Fruit fly (Drosophila melanogaster) whole organism, adult: ENCODE measurements around the gene Hers.
A peak's percentile ranks its signal among the peaks of the same experiment; 100 is the strongest.

ENCODE experiments used
- CG11617 ChIP-seq: fragments of 200-800 bp; sonication (Bioruptor generic); optimal IDR thresholded peaks from 2 replicates; lab custom pipeline; 2017; ENCODE audit warnings: mild to moderate bottlenecking, missing biosample characterization, missing genetic modification reagents, missing genetic modification characterization
- CG12768 ChIP-seq: fragments of 200-800 bp; sonication (Bioruptor generic); optimal IDR thresholded peaks from 2 replicates; lab custom pipeline; 2017; ENCODE audit warnings: missing biosample characterization, missing genetic modification characterization, mild to moderate bottlenecking, moderate library complexity, missing genetic modification reagents
- CG14711 ChIP-seq: fragments of 200-800 bp; sonication (Bioruptor generic); optimal IDR thresholded peaks from 2 replicates; lab custom pipeline; 2018; ENCODE audit warnings: missing biosample characterization, mild to moderate bottlenecking, missing genetic modification characterization, moderate library complexity
- CG1620 ChIP-seq: fragments of 200-800 bp; sonication (Bioruptor generic); optimal IDR thresholded peaks from 2 replicates; lab custom pipeline; 2016; ENCODE audit warnings: missing biosample characterization, missing genetic modification characterization
- CG33017 ChIP-seq: fragments of 200-800 bp; sonication (Bioruptor generic); optimal IDR thresholded peaks from 2 replicates; lab custom pipeline; 2018; ENCODE audit warnings: missing biosample characterization, mild to moderate bottlenecking, missing genetic modification characterization, moderate library complexity
- CG5204 ChIP-seq: fragments of 200-800 bp; sonication (Bioruptor generic); optimal IDR thresholded peaks from 2 replicates; lab custom pipeline; 2016; ENCODE audit warnings: missing biosample characterization, missing genetic modification characterization
- CG7045 ChIP-seq: fragments of 200-800 bp; sonication (Bioruptor generic); optimal IDR thresholded peaks from 2 replicates; lab custom pipeline; 2017; ENCODE audit warnings: missing biosample characterization, mild to moderate bottlenecking, missing genetic modification characterization
- CG7101 ChIP-seq: fragments of 200-800 bp; sonication (Bioruptor generic); optimal IDR thresholded peaks from 2 replicates; lab custom pipeline; 2018; ENCODE audit warnings: missing biosample characterization, mild to moderate bottlenecking, missing genetic modification characterization, moderate library complexity
- Clk ChIP-seq: fragments of 200-800 bp; sonication (Bioruptor generic); optimal IDR thresholded peaks from 2 replicates; lab custom pipeline; 2017; ENCODE audit warnings: missing biosample characterization, missing genetic modification characterization
- Crg-1 ChIP-seq: fragments of 200-800 bp; sonication (Bioruptor generic); optimal IDR thresholded peaks from 2 replicates; lab custom pipeline; 2016; ENCODE audit warnings: missing biosample characterization, missing genetic modification characterization
- Hr96 ChIP-seq: fragments of 200-800 bp; sonication (Bioruptor generic); optimal IDR thresholded peaks from 2 replicates; lab custom pipeline; 2016; ENCODE audit warnings: missing biosample characterization, missing genetic modification characterization
- Mnt ChIP-seq: fragments of 200-800 bp; sonication (Bioruptor generic); optimal IDR thresholded peaks from 2 replicates; lab custom pipeline; 2016; ENCODE audit warnings: missing biosample characterization, mild to moderate bottlenecking, missing genetic modification characterization
- bab1 ChIP-seq: fragments of 200-800 bp; sonication (Bioruptor generic); optimal IDR thresholded peaks from 3 replicates; lab custom pipeline; 2019; ENCODE audit warnings: missing biosample characterization, mild to moderate bottlenecking, missing genetic modification characterization, moderate library complexity
- cic ChIP-seq: fragments of 200-800 bp; sonication (Bioruptor generic); optimal IDR thresholded peaks from 2 replicates; lab custom pipeline; 2017; ENCODE audit warnings: missing biosample characterization, mild to moderate bottlenecking, missing genetic modification characterization, moderate library complexity
- cnc ChIP-seq, 2 experiments: fragments of >200 bp; optimal IDR thresholded peaks; 2 replicates each; lab custom pipeline; 2017
- kay ChIP-seq: fragments of 200-800 bp; sonication (Bioruptor generic); peaks from one replicate; lab custom pipeline; 2016; ENCODE audit warnings: missing biosample characterization, missing genetic modification characterization, borderline replicate concordance
- ovo ChIP-seq: fragments of 200-800 bp; sonication (Bioruptor generic); optimal IDR thresholded peaks from 2 replicates; lab custom pipeline; 2016; ENCODE audit warnings: missing biosample characterization, missing genetic modification characterization
- pad ChIP-seq: fragments of 200-800 bp; sonication (Bioruptor generic); optimal IDR thresholded peaks from 3 replicates; lab custom pipeline; 2017; ENCODE audit warnings: missing biosample characterization, missing genetic modification characterization, mild to moderate bottlenecking, moderate library complexity, missing genetic modification reagents
- tj ChIP-seq: fragments of 200-800 bp; sonication (Bioruptor generic); optimal IDR thresholded peaks from 3 replicates; lab custom pipeline; 2017; ENCODE audit warnings: missing biosample characterization, mild to moderate bottlenecking, missing genetic modification characterization, moderate library complexity
- toe ChIP-seq: fragments of 200-800 bp; sonication (Bioruptor generic); optimal IDR thresholded peaks from 2 replicates; lab custom pipeline; 2016; ENCODE audit warnings: missing biosample characterization, missing genetic modification characterization

Hers gene

dm6 chrX:19867007-19867406, 1.1 kb downstream of the Hers start:
- TF ChIP-seq CG5204 (GFP tag; lab: Kevin White, UChicago) = no peak
- TF ChIP-seq CG11617 (GFP tag; lab: Kevin White, UChicago) = no peak
- TF ChIP-seq tj (GFP tag; lab: Kevin White, UChicago) = no peak
- TF ChIP-seq bab1 (GFP tag; lab: Kevin White, UChicago) = no peak
- TF ChIP-seq cic (GFP tag; lab: Kevin White, UChicago) = no peak
- TF ChIP-seq cnc (optimal IDR thresholded peaks at IDR 0.05; lab: Kevin White, UChicago) = no peak
- no peak for TF ChIP-seq CG1620 (GFP tag; lab: Kevin White, UChicago)
- no peak for TF ChIP-seq kay
- no peak for TF ChIP-seq Hr96 (GFP tag; lab: Kevin White, UChicago)
- TF ChIP-seq ovo (GFP tag; lab: Kevin White, UChicago) = peak; percentile 83
- no peak for TF ChIP-seq CG7101 (tag; lab: Kevin White, UChicago)
- no peak for TF ChIP-seq Clk (GFP tag; lab: Kevin White, UChicago)
- TF ChIP-seq pad (GFP tag; lab: Kevin White, UChicago) = peak; percentile 84
- no peak for TF ChIP-seq Mnt (GFP tag; lab: Kevin White, UChicago)
- TF ChIP-seq CG7045 = no peak
- no peak for TF ChIP-seq CG33017 (tag; lab: Kevin White, UChicago)

dm6 chrX:19875059-19875458, 9.1 kb downstream of the Hers start:
- TF ChIP-seq CG33017 (tag; lab: Kevin White, UChicago) = peak; percentile 89
- peak; percentile 78 for TF ChIP-seq toe (GFP tag; lab: Kevin White, UChicago)
- peak; percentile 93 for TF ChIP-seq CG11617 (GFP tag; lab: Kevin White, UChicago)
- peak; percentile 89 for TF ChIP-seq CG7101 (tag; lab: Kevin White, UChicago)
- peak; percentile 91 for TF ChIP-seq CG12768
- peak; percentile 91 for TF ChIP-seq CG7045
- peak; percentile 91 for TF ChIP-seq Hr96 (GFP tag; lab: Kevin White, UChicago)
- TF ChIP-seq Crg-1 (GFP tag; lab: Kevin White, UChicago) = peak; percentile 58
- TF ChIP-seq CG5204 (GFP tag; lab: Kevin White, UChicago) = peak; percentile 87
- TF ChIP-seq Mnt (GFP tag; lab: Kevin White, UChicago) = peak; percentile 61
- no peak for TF ChIP-seq kay
- TF ChIP-seq pad (GFP tag; lab: Kevin White, UChicago) = peak; percentile 64
- peak; percentile 83 for TF ChIP-seq Clk (GFP tag; lab: Kevin White, UChicago)
- TF ChIP-seq CG14711 (tag; lab: Kevin White, UChicago) = peak; percentile 73
- TF ChIP-seq tj (GFP tag; lab: Kevin White, UChicago) = peak; percentile 67
- TF ChIP-seq cic (GFP tag; lab: Kevin White, UChicago) = peak; percentile 49
- TF ChIP-seq CG1620 (GFP tag; lab: Kevin White, UChicago) = peak; percentile 47
- no peak for TF ChIP-seq bab1 (GFP tag; lab: Kevin White, UChicago)
- TF ChIP-seq cnc (optimal IDR thresholded peaks at IDR 0.05; lab: Kevin White, UChicago) = no peak
- no peak for TF ChIP-seq ovo (GFP tag; lab: Kevin White, UChicago)

DNA sequence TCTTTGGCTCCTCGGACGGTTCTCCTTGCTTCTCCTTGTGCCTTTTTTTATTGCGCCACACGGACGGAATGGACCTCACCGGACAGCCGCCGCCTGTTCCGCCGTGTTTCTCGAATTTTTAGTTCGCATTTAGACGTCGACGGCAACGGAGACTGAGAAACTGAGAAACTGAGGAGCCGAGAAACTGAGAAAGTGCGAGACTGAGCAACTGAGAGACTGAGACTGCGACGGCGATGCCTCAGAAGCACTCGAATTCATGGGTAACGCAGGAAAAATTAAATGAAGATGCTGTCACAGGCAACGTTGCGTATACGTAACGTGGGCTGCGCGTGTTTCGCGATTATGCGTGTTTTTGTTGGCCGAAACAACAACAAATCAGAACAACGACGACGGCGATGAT, 9.7 kb downstream of the Hers start:
- TF ChIP-seq pad (GFP tag; lab: Kevin White, UChicago) (no peak), CG33017 (tag; lab: Kevin White, UChicago) (no peak), toe (GFP tag; lab: Kevin White, UChicago) (no peak), CG1620 (GFP tag; lab: Kevin White, UChicago) (no peak), CG7045 (no peak), tj (GFP tag; lab: Kevin White, UChicago) (no peak), bab1 (GFP tag; lab: Kevin White, UChicago) (no peak), Hr96 (GFP tag; lab: Kevin White, UChicago) (no peak), CG7101 (tag; lab: Kevin White, UChicago) (no peak), cic (GFP tag; lab: Kevin White, UChicago) (no peak), Mnt (GFP tag; lab: Kevin White, UChicago) (no peak), ovo (GFP tag; lab: Kevin White, UChicago) (no peak)

DNA sequence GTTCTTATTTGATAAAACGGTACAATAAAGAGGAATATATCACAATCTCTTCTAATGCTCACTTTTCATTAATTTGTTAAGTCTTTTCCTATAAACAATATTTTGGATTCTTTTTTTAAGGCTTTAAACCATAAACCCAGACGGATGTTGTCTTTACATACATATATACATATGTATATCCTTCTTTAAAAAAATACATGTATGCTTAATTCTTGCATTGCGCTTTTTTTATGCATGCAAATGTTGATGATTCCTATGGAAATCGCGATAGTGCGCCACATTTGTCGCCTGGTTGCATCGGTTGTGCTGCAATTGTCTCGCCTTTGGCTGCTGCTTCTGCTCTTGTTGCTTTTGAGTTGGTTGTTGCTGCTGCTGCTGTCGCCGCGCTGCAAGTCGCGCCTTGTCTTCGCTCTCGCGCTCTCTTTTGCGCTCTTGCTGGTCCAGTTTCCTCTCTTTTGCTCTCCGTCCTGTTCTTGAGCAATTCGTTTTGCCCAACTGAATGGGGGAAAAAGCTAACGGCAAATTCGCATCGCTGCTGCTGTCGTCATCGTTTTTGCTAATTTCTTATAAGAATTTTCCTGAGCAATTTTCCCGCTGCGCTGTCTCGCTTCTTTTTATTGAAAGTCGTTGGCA, 11.0 kb downstream of the Hers start:
- TF ChIP-seq CG5204 (GFP tag; lab: Kevin White, UChicago) (no peak), bab1 (GFP tag; lab: Kevin White, UChicago) (no peak), CG33017 (tag; lab: Kevin White, UChicago) (no peak), CG12768 (no peak), Crg-1 (GFP tag; lab: Kevin White, UChicago) (no peak), CG1620 (GFP tag; lab: Kevin White, UChicago) (no peak), CG11617 (GFP tag; lab: Kevin White, UChicago) (peak; percentile 48), tj (GFP tag; lab: Kevin White, UChicago) (no peak), cic (GFP tag; lab: Kevin White, UChicago) (no peak), CG7045 (peak; percentile 3), CG14711 (tag; lab: Kevin White, UChicago) (no peak), CG7101 (tag; lab: Kevin White, UChicago) (peak; percentile 44), kay (no peak), Clk (GFP tag; lab: Kevin White, UChicago) (no peak)

DNA sequence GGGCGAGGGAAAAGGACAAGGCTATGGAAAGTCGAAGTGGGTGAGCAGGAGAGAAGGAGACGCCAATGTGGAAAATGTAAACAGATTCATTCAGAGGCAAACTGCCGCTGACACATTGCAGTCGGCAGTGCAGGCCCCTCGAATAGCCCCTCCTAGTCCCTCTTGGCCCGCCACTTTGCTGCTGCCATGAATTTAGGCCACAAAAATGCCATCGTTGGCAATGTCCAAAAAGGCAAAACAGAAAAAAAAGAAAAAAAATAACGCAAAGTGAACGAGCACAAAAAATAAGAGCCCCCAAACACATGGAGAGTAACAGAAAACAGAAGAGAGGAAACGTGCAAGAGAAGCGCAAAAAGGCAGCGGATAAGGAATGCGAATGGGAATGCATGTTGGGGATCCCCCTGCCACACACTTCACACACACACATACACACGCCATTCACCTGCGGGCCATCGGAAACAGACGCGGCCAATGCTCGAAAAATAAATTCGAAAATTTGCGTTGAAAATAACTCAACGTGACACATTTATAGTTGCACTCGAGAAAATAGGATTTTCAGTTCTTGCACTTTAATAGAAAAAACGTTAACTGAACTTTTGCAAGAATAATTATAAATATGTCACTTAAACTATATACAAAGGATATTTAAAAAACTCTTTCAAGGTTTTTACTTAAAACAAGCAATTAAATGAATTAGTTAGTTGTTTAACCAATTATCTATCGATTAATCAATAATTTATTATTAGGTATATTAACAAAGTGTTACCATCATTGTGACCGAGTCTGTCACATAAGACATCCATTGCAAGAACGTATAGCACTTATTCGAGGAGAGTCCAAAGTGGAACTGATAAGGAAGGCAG, 12.6 kb downstream of the Hers start:
- TF ChIP-seq CG1620 (GFP tag; lab: Kevin White, UChicago) = no peak
- TF ChIP-seq CG11617 (GFP tag; lab: Kevin White, UChicago) = peak; percentile 52
- no peak for TF ChIP-seq ovo (GFP tag; lab: Kevin White, UChicago)
- TF ChIP-seq bab1 (GFP tag; lab: Kevin White, UChicago) = no peak
- TF ChIP-seq tj (GFP tag; lab: Kevin White, UChicago) = peak; percentile 91
- no peak for TF ChIP-seq CG7045
- no peak for TF ChIP-seq Mnt (GFP tag; lab: Kevin White, UChicago)
- no peak for TF ChIP-seq Crg-1 (GFP tag; lab: Kevin White, UChicago)
- peak; percentile 31 for TF ChIP-seq kay
- no peak for TF ChIP-seq toe (GFP tag; lab: Kevin White, UChicago)
- no peak for TF ChIP-seq CG5204 (GFP tag; lab: Kevin White, UChicago)
- TF ChIP-seq CG7101 (tag; lab: Kevin White, UChicago) = peak; percentile 52
- no peak for TF ChIP-seq pad (GFP tag; lab: Kevin White, UChicago)
- no peak for TF ChIP-seq CG14711 (tag; lab: Kevin White, UChicago)
